Fruit fly (Drosophila melanogaster) whole organism, pupa: ENCODE data around the gene CG33978.

Experiments
- CG10348 ChIP-seq: fragments of 200-800 bp; sonication (Bioruptor generic); IDR thresholded peaks from 2 replicates; pipeline ENCODE4 v1.3.6; 2022; ENCODE audit warnings: missing biosample characterization, missing genetic modification characterization
- CG12605 ChIP-seq: fragments of 200-800 bp; sonication (Bioruptor generic); IDR thresholded peaks from 2 replicates; pipeline ENCODE4 v1.3.6; 2022; ENCODE audit warnings: missing biosample characterization, missing genetic modification characterization
- CG13204 ChIP-seq: fragments of 200-800 bp; sonication (Bioruptor generic); optimal IDR thresholded peaks from 2 replicates; lab custom pipeline; 2018; ENCODE audit warnings: missing biosample characterization, mild to moderate bottlenecking, missing genetic modification characterization, moderate library complexity
- CG14655 ChIP-seq: fragments of 200-800 bp; sonication (Bioruptor generic); optimal IDR thresholded peaks from 3 replicates; lab custom pipeline; 2017; ENCODE audit warnings: mild to moderate bottlenecking, missing biosample characterization, missing genetic modification reagents, missing genetic modification characterization
- CG15710 ChIP-seq: fragments of 200-800 bp; sonication (Bioruptor generic); optimal IDR thresholded peaks from 2 replicates; lab custom pipeline; 2018; ENCODE audit warnings: missing biosample characterization, mild to moderate bottlenecking, missing genetic modification characterization, moderate library complexity
- CG17806 ChIP-seq: fragments of 200-800 bp; sonication (Bioruptor generic); optimal IDR thresholded peaks from 2 replicates; lab custom pipeline; 2018; ENCODE audit warnings: missing biosample characterization, mild to moderate bottlenecking, missing genetic modification characterization, moderate library complexity
- CG32121 ChIP-seq: fragments of 200-800 bp; sonication (Bioruptor generic); IDR thresholded peaks from 2 replicates; pipeline ENCODE4 v1.3.6; 2022; ENCODE audit warnings: missing biosample characterization, missing genetic modification characterization
- CG34367 ChIP-seq: fragments of 200-800 bp; sonication (Bioruptor generic); optimal IDR thresholded peaks from 2 replicates; lab custom pipeline; 2018; ENCODE audit warnings: missing biosample characterization, mild to moderate bottlenecking, missing genetic modification characterization
- CG4496 ChIP-seq: fragments of 200-800 bp; sonication (Bioruptor generic); IDR thresholded peaks from 3 replicates; pipeline ENCODE4 v1.3.6; 2022; ENCODE audit warnings: missing biosample characterization, missing genetic modification characterization
- CG8159 ChIP-seq: fragments of 200-800 bp; sonication (Bioruptor generic); optimal IDR thresholded peaks from 3 replicates; lab custom pipeline; 2018; ENCODE audit warnings: missing biosample characterization, mild to moderate bottlenecking, missing genetic modification characterization, moderate library complexity
- CG8301 ChIP-seq: fragments of 200-800 bp; sonication (Bioruptor generic); optimal IDR thresholded peaks from 2 replicates; lab custom pipeline; 2018; ENCODE audit warnings: missing biosample characterization, mild to moderate bottlenecking, missing genetic modification characterization
- CG9948 ChIP-seq: fragments of 200-800 bp; sonication (Bioruptor generic); optimal IDR thresholded peaks from 2 replicates; lab custom pipeline; 2018; ENCODE audit warnings: missing biosample characterization, mild to moderate bottlenecking, missing genetic modification characterization, moderate library complexity
- D1 ChIP-seq: fragments of 200-800 bp; sonication (Bioruptor generic); optimal IDR thresholded peaks from 2 replicates; lab custom pipeline; 2018; ENCODE audit warnings: missing biosample characterization, mild to moderate bottlenecking, missing genetic modification characterization, moderate library complexity
- EcR ChIP-seq: fragments of 200-800 bp; sonication (Bioruptor generic); optimal IDR thresholded peaks from 3 replicates; lab custom pipeline; 2019; ENCODE audit warnings: missing biosample characterization, missing genetic modification characterization, mild to moderate bottlenecking, moderate library complexity, missing genetic modification reagents
- Ets98B ChIP-seq: fragments of 200-800 bp; sonication (Bioruptor generic); IDR thresholded peaks from 2 replicates; pipeline ENCODE4 v1.3.6; 2022; ENCODE audit warnings: missing biosample characterization, missing genetic modification characterization
- Pif1A ChIP-seq: fragments of 200-800 bp; sonication (Bioruptor generic); optimal IDR thresholded peaks from 3 replicates; lab custom pipeline; 2016; ENCODE audit warnings: missing biosample characterization, missing genetic modification characterization
- Pif1B ChIP-seq: fragments of 200-800 bp; sonication (Bioruptor generic); optimal IDR thresholded peaks from 3 replicates; lab custom pipeline; 2016; ENCODE audit warnings: missing biosample characterization, missing genetic modification characterization
- Snoo ChIP-seq: fragments of 200-800 bp; sonication (Bioruptor generic); optimal IDR thresholded peaks from 3 replicates; lab custom pipeline; 2017; ENCODE audit warnings: missing biosample characterization, mild to moderate bottlenecking, missing genetic modification characterization, inconsistent platforms
- fd96Ca ChIP-seq: fragments of 200-800 bp; sonication (Bioruptor generic); IDR thresholded peaks from 3 replicates; pipeline ENCODE4 v1.3.6; 2022; ENCODE audit warnings: missing biosample characterization, missing genetic modification characterization
- gl ChIP-seq: fragments of 200-800 bp; sonication (Bioruptor generic); optimal IDR thresholded peaks from 2 replicates; lab custom pipeline; 2018; ENCODE audit warnings: missing biosample characterization, mild to moderate bottlenecking, missing genetic modification characterization
- rn ChIP-seq: fragments of 200-800 bp; sonication (Bioruptor generic); IDR thresholded peaks from 2 replicates; pipeline ENCODE4 v1.3.6; 2022; ENCODE audit warnings: missing biosample characterization, missing genetic modification characterization

CG33978 gene

DNA sequence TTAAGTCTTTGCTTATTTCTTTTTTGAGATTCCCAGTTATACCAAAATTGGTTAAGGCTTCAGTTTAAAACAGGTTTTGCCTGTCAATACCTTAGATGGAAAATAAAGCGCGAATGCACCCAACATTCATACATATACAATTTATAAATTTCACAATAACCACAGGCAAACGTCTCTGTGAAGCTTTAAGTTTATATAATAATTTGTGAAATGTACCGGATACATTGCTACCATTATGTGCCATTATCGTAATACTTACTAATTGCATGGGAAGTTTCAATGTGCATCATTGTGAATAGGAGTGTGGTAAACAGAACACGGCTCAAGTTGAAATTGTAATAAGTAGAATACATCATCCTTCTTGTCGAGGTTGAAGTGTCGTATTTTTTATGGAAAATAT lies 913 bp downstream of the CG33978 start:
- TF ChIP-seq CG8301 (tag; lab: Kevin White, UChicago), result no peak
- no peak for TF ChIP-seq Pif1B
- TF ChIP-seq CG14655, result no peak
- TF ChIP-seq Ets98B (GFP tag; lab: Robert Waterston, UW), result no peak
- TF ChIP-seq CG34367 (tag; lab: Kevin White, UChicago), result no peak

dm6 chr4:167515-167914 lies 7.9 kb downstream of the CG33978 start:
- TF ChIP-seq gl (tag; lab: Kevin White, UChicago) (no peak), CG32121 (GFP tag; lab: Robert Waterston, UW) (no peak), CG34367 (tag; lab: Kevin White, UChicago) (no peak), CG9948 (tag; lab: Kevin White, UChicago) (no peak), CG14655 (no peak), Ets98B (GFP tag; lab: Robert Waterston, UW) (no peak), CG17806 (tag; lab: Kevin White, UChicago) (no peak), EcR (no peak), CG8301 (tag; lab: Kevin White, UChicago) (no peak), rn (GFP tag; lab: Robert Waterston, UW) (no peak), CG13204 (no peak), CG15710 (no peak), fd96Ca (GFP tag; lab: Robert Waterston, UW) (no peak), Snoo (no peak)

- no peak for TF ChIP-seq CG17806 (tag; lab: Kevin White, UChicago)
- TF ChIP-seq Snoo, result no peak
- no peak for TF ChIP-seq Ets98B (GFP tag; lab: Robert Waterston, UW)
- TF ChIP-seq CG8159 (tag; lab: Kevin White, UChicago), result no peak
- TF ChIP-seq Pif1B, result no peak
- no peak for TF ChIP-seq CG9948 (tag; lab: Kevin White, UChicago)
- no peak for TF ChIP-seq CG14655
- TF ChIP-seq CG10348 (GFP tag; lab: Robert Waterston, UW), result no peak
- no peak for TF ChIP-seq CG13204
- no peak for TF ChIP-seq D1 (tag; lab: Kevin White, UChicago)
Measured at dm6 chr4:165159-165558, 10.3 kb downstream of the CG33978 start.

dm6 chr4:155977-156376 lies 19.5 kb downstream of the CG33978 start, which contains the start of gene CG31997:
TSS of gene CG31997 (minus strand) at chr4:156060.
- TF ChIP-seq CG15710 (no peak), CG10348 (GFP tag; lab: Robert Waterston, UW) (no peak), CG14655 (no peak), Snoo (no peak), fd96Ca (GFP tag; lab: Robert Waterston, UW) (no peak), Ets98B (GFP tag; lab: Robert Waterston, UW) (no peak), rn (GFP tag; lab: Robert Waterston, UW) (no peak), CG13204 (no peak), Pif1B (no peak), CG8159 (tag; lab: Kevin White, UChicago) (no peak)

- TF ChIP-seq EcR (no peak), Snoo (no peak), fd96Ca (GFP tag; lab: Robert Waterston, UW) (no peak), CG34367 (tag; lab: Kevin White, UChicago) (no peak), CG9948 (tag; lab: Kevin White, UChicago) (no peak), Ets98B (GFP tag; lab: Robert Waterston, UW) (no peak), CG4496 (no peak), CG13204 (no peak), CG10348 (GFP tag; lab: Robert Waterston, UW) (no peak)
Measured at dm6 chr4:150453-150852, 25.0 kb downstream of the CG33978 start, which contains the start of gene CG32006. TSS of gene CG32006 (plus strand) at chr4:150764.

- TF ChIP-seq CG8159 (tag; lab: Kevin White, UChicago), result no peak
- TF ChIP-seq EcR, result no peak
- no peak for TF ChIP-seq D1 (tag; lab: Kevin White, UChicago)
- no peak for TF ChIP-seq fd96Ca (GFP tag; lab: Robert Waterston, UW)
- TF ChIP-seq CG17806 (tag; lab: Kevin White, UChicago), result no peak
- TF ChIP-seq rn (GFP tag; lab: Robert Waterston, UW), result no peak
- no peak for TF ChIP-seq CG10348 (GFP tag; lab: Robert Waterston, UW)
- no peak for TF ChIP-seq CG12605 (GFP tag; lab: Robert Waterston, UW)
- TF ChIP-seq CG15710, result no peak
- TF ChIP-seq Pif1B, result no peak
- no peak for TF ChIP-seq CG4496
- no peak for TF ChIP-seq CG34367 (tag; lab: Kevin White, UChicago)
- TF ChIP-seq Snoo, result no peak
- no peak for TF ChIP-seq Pif1A (GFP tag; lab: Kevin White, UChicago)
- no peak for TF ChIP-seq CG13204
- no peak for TF ChIP-seq gl (tag; lab: Kevin White, UChicago)
- TF ChIP-seq CG14655, result no peak
- no peak for TF ChIP-seq CG8301 (tag; lab: Kevin White, UChicago)
- no peak for TF ChIP-seq CG9948 (tag; lab: Kevin White, UChicago)
- TF ChIP-seq CG32121 (GFP tag; lab: Robert Waterston, UW), result no peak
Measured at dm6 chr4:149123-149522, 26.3 kb downstream of the CG33978 start.

DNA sequence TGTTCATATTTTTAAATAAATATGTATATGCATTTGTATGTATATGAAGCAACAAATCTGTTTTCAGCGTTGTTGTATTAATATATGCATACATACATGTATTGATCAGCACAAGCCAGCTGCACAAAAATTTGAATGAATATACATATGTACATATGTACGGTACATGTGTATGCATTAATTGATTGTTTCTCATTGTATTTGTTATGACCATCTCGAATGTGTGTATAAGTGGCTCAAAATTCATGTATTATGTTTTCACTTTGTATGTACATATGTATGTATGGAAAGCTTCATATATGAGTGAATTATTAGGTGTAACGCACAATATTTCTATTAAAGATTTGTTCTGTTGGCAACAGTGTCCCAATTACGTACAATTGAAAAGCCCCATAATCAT lies 39.5 kb downstream of the CG33978 start:
- TF ChIP-seq Pif1A (GFP tag; lab: Kevin White, UChicago), result no peak
- TF ChIP-seq CG8301 (tag; lab: Kevin White, UChicago), result no peak
- TF ChIP-seq fd96Ca (GFP tag; lab: Robert Waterston, UW), result no peak
- no peak for TF ChIP-seq rn (GFP tag; lab: Robert Waterston, UW)
- TF ChIP-seq EcR, result no peak
- TF ChIP-seq gl (tag; lab: Kevin White, UChicago), result no peak
- TF ChIP-seq CG34367 (tag; lab: Kevin White, UChicago), result no peak
